Fruit fly (Drosophila melanogaster): Measurements from ENCODE around the gene CG8475.

DNA sequence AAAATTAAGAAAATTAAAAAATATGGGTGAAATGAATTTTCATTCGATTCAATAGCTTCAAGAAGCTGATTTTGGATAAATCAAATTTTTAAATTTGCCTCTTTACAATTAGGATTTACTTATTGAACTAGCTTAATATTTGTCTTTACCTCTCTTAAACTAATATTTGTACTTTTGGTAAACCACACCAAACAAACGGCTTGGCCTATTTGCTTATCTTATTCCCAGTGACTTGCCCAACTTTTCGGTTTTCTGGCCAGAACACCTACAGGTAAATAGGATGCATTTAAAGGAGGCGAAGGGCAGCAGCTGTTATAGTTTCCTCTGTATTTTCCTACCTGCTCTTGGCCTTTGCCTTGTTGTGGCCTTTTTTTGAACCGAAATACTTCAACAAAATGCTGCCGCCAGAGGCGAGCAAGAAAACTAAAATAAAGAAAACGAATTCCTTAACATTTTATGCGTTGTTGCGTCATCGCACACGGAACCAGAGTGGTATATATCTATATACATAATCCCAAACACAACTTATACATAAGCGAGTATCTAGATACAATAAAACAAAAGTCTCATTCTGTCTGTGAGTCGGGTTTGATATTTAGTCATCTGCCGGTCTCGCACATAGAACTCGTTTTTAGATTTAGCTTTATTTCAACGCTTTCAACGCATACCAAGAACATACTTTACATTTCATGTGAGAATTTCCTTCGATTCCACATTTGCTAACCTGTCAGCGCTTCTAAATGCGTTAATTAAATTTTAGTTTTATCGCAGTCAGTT is 30.7 kb downstream of the CG8475 start:
- no peak for TF ChIP-seq Myc (optimal IDR thresholded peaks at IDR 0.05)
- no peak for TF ChIP-seq Sin3A (optimal IDR thresholded peaks at IDR 0.05)
- no peak for TF ChIP-seq psq (optimal IDR thresholded peaks at IDR 0.05)
- no peak for TF ChIP-seq h (optimal IDR thresholded peaks at IDR 0.05)
